Fruit fly (Drosophila melanogaster) whole organism, embryonic: ENCODE data around the gene CG8034.

Experiments used
- B-H1 ChIP-seq: fragments of 200-800 bp; sonication (Bioruptor generic); IDR thresholded peaks from 3 replicates; pipeline ENCODE4 v1.3.6; 2022; ENCODE audit warnings: missing biosample characterization, missing genetic modification characterization
- Bdp1 ChIP-seq: fragments of 200-800 bp; sonication (Bioruptor generic); optimal IDR thresholded peaks from 3 replicates; lab custom pipeline; 2016; ENCODE audit warnings: missing biosample characterization, missing genetic modification characterization
- CG10321 ChIP-seq: fragments of 200-800 bp; sonication (Bioruptor generic); IDR thresholded peaks from 2 replicates; pipeline ENCODE4 v1.3.6; 2022; ENCODE audit warnings: missing biosample characterization, missing genetic modification characterization
- CG10366 ChIP-seq: fragments of 200-800 bp; sonication (Bioruptor generic); IDR thresholded peaks from 2 replicates; pipeline ENCODE4 v1.3.6; 2022; ENCODE audit warnings: missing biosample characterization, missing genetic modification characterization
- CG10979 ChIP-seq: fragments of 200-800 bp; sonication (Bioruptor generic); optimal IDR thresholded peaks from 2 replicates; lab custom pipeline; 2018; ENCODE audit warnings: missing biosample characterization, mild to moderate bottlenecking, missing genetic modification characterization, moderate library complexity
- CG11560 ChIP-seq: fragments of 200-800 bp; sonication (Bioruptor generic); IDR thresholded peaks from 3 replicates; pipeline ENCODE4 v1.3.6; 2022; ENCODE audit warnings: missing biosample characterization, missing genetic modification characterization
- CG12155 ChIP-seq: fragments of 200-800 bp; sonication (Bioruptor generic); optimal IDR thresholded peaks from 3 replicates; lab custom pipeline; 2016; ENCODE audit warnings: missing biosample characterization, missing genetic modification characterization
- CG14441 ChIP-seq: fragments of 200-800 bp; sonication (Bioruptor generic); IDR thresholded peaks from 2 replicates; pipeline ENCODE4 v1.3.6; 2022; ENCODE audit warnings: missing biosample characterization, missing genetic modification characterization
- CG15011 ChIP-seq: fragments of 200-800 bp; sonication (Bioruptor generic); optimal IDR thresholded peaks from 3 replicates; lab custom pipeline; 2018; ENCODE audit warnings: missing biosample characterization, mild to moderate bottlenecking, missing genetic modification characterization
- CG15696 ChIP-seq: fragments of 200-800 bp; sonication (Bioruptor generic); optimal IDR thresholded peaks from 2 replicates; lab custom pipeline; 2019; ENCODE audit warnings: missing biosample characterization, mild to moderate bottlenecking, missing genetic modification characterization, moderate library complexity
- CG17361 ChIP-seq: fragments of 200-800 bp; sonication (Bioruptor generic); IDR thresholded peaks from 3 replicates; pipeline ENCODE4 v1.3.6; 2022; ENCODE audit warnings: missing biosample characterization, missing genetic modification characterization
- CG1792 ChIP-seq: fragments of 200-800 bp; sonication (Bioruptor generic); optimal IDR thresholded peaks from 2 replicates; lab custom pipeline; 2016; ENCODE audit warnings: missing biosample characterization, missing genetic modification characterization
- CG18476 ChIP-seq: fragments of 200-800 bp; sonication (Bioruptor generic); optimal IDR thresholded peaks from 2 replicates; lab custom pipeline; 2016; ENCODE audit warnings: missing biosample characterization, mild to moderate bottlenecking, missing genetic modification characterization
- CG32532 ChIP-seq: fragments of 200-800 bp; sonication (Bioruptor generic); IDR thresholded peaks from 2 replicates; pipeline ENCODE4 v1.3.6; 2022; ENCODE audit warnings: missing biosample characterization, missing genetic modification characterization
- CG3407 ChIP-seq: fragments of 200-800 bp; sonication (Bioruptor generic); optimal IDR thresholded peaks from 2 replicates; lab custom pipeline; 2018; ENCODE audit warnings: missing biosample characterization, mild to moderate bottlenecking, missing genetic modification characterization
- CG3838 ChIP-seq: fragments of 200-800 bp; sonication (Bioruptor generic); optimal IDR thresholded peaks from 3 replicates; lab custom pipeline; 2016; ENCODE audit warnings: missing biosample characterization, missing genetic modification characterization
- CG4820 ChIP-seq: fragments of 200-800 bp; sonication (Bioruptor generic); optimal IDR thresholded peaks from 3 replicates; lab custom pipeline; 2016; ENCODE audit warnings: missing biosample characterization, missing genetic modification characterization
- CG5180 ChIP-seq: fragments of 200-800 bp; sonication (Bioruptor generic); optimal IDR thresholded peaks from 3 replicates; lab custom pipeline; 2017; ENCODE audit warnings: missing biosample characterization, missing genetic modification characterization, mild to moderate bottlenecking, moderate library complexity, missing genetic modification reagents
- CG6254 ChIP-seq: fragments of 200-800 bp; sonication (Bioruptor generic); optimal IDR thresholded peaks from 3 replicates; lab custom pipeline; 2017; ENCODE audit warnings: mild to moderate bottlenecking, missing biosample characterization, missing genetic modification reagents, missing genetic modification characterization
- CG7372 ChIP-seq: fragments of 200-800 bp; sonication (Bioruptor generic); IDR thresholded peaks from 2 replicates; pipeline ENCODE4 v1.3.6; 2022; ENCODE audit warnings: missing biosample characterization, missing genetic modification characterization
- CG8944 ChIP-seq: fragments of 200-800 bp; sonication (Bioruptor generic); optimal IDR thresholded peaks from 3 replicates; lab custom pipeline; 2016; ENCODE audit warnings: missing biosample characterization, missing genetic modification characterization
- CrebB ChIP-seq: fragments of 200-800 bp; sonication (Bioruptor generic); optimal IDR thresholded peaks from 3 replicates; lab custom pipeline; 2018; ENCODE audit warnings: missing biosample characterization, mild to moderate bottlenecking, missing genetic modification characterization
- Dip3 ChIP-seq: fragments of 200-800 bp; sonication (Bioruptor generic); optimal IDR thresholded peaks from 3 replicates; lab custom pipeline; 2016; ENCODE audit warnings: missing biosample characterization, missing genetic modification characterization
- Hr78 ChIP-seq, 2 experiments: fragments of 200-800 bp in 1 of 2; fragments of >200 bp in 1 of 2; sonication (Bioruptor generic) in 1 of 2; optimal IDR thresholded peaks; 2 replicates each; lab custom pipeline; 2017 to 2019; ENCODE audit warnings: missing biosample characterization in 2 of 2, missing genetic modification characterization in 2 of 2, mild to moderate bottlenecking in 1 of 2, moderate library complexity in 1 of 2
- MBD-R2 ChIP-seq: fragments of 200-800 bp; sonication (Bioruptor generic); IDR thresholded peaks from 2 replicates; pipeline ENCODE4 v1.3.6; 2022; ENCODE audit warnings: missing biosample characterization, missing genetic modification characterization
- MTF-1 ChIP-seq: fragments of 200-800 bp; sonication (Bioruptor generic); optimal IDR thresholded peaks from 2 replicates; lab custom pipeline; 2018; ENCODE audit warnings: missing biosample characterization, mild to moderate bottlenecking, missing genetic modification characterization, borderline replicate concordance
- Med ChIP-seq: fragments of 200-800 bp; sonication (Bioruptor generic); peaks from one replicate; lab custom pipeline; 2016; ENCODE audit warnings: missing biosample characterization, missing genetic modification characterization, mild to moderate bottlenecking, inconsistent platforms, moderate library complexity
- Meics ChIP-seq: fragments of 200-800 bp; sonication (Bioruptor generic); optimal IDR thresholded peaks from 2 replicates; lab custom pipeline; 2017; ENCODE audit warnings: missing biosample characterization, mild to moderate bottlenecking, missing genetic modification characterization
- TFAM ChIP-seq: fragments of 200-800 bp; sonication (Bioruptor generic); optimal IDR thresholded peaks from 2 replicates; lab custom pipeline; 2017; ENCODE audit warnings: missing biosample characterization, missing genetic modification characterization, inconsistent platforms
- Xrp1 ChIP-seq: fragments of 200-800 bp; sonication (Bioruptor generic); IDR thresholded peaks from 2 replicates; pipeline ENCODE4 v1.3.6; 2022; ENCODE audit warnings: missing biosample characterization, missing genetic modification characterization
- abd-A ChIP-seq: fragments of 200-800 bp; sonication (Bioruptor generic); optimal IDR thresholded peaks from 3 replicates; lab custom pipeline; 2019; ENCODE audit warnings: missing biosample characterization, mild to moderate bottlenecking, missing genetic modification characterization, moderate library complexity
- chinmo ChIP-seq: fragments of 200-800 bp; sonication (Bioruptor generic); IDR thresholded peaks from 4 replicates; pipeline ENCODE4 v1.3.6; 2022; ENCODE audit warnings: missing biosample characterization, missing genetic modification characterization; ENCODE audit not compliant: partially characterized antibody
- dpn ChIP-seq, 2 experiments: fragments of 200-800 bp; sonication (Bioruptor generic); optimal IDR thresholded peaks; 3 replicates each; lab custom pipeline; 2016; ENCODE audit warnings: missing biosample characterization in 2 of 2, missing genetic modification characterization in 2 of 2
- dysf ChIP-seq: fragments of 200-800 bp; sonication (Bioruptor generic); IDR thresholded peaks from 3 replicates; pipeline ENCODE4 v1.3.6; 2022; ENCODE audit warnings: missing biosample characterization, missing genetic modification characterization
- ewg ChIP-seq: fragments of 200-800 bp; sonication (Bioruptor generic); optimal IDR thresholded peaks from 3 replicates; lab custom pipeline; 2017; ENCODE audit warnings: mild to moderate bottlenecking, missing biosample characterization, missing genetic modification reagents, missing genetic modification characterization
- fd3F ChIP-seq: fragments of 200-800 bp; sonication (Bioruptor generic); optimal IDR thresholded peaks from 2 replicates; lab custom pipeline; 2018; ENCODE audit warnings: missing biosample characterization, mild to moderate bottlenecking, missing genetic modification characterization, moderate library complexity
- ftz-f1 ChIP-seq: fragments of 200-800 bp; sonication (Bioruptor generic); optimal IDR thresholded peaks from 2 replicates; lab custom pipeline; 2016; ENCODE audit warnings: missing biosample characterization, missing genetic modification characterization
- fu2 ChIP-seq: fragments of 200-800 bp; sonication (Bioruptor generic); optimal IDR thresholded peaks from 2 replicates; lab custom pipeline; 2016; ENCODE audit warnings: missing biosample characterization, missing genetic modification characterization
- grn ChIP-seq: fragments of 200-800 bp; sonication (Bioruptor generic); optimal IDR thresholded peaks from 3 replicates; lab custom pipeline; 2017; ENCODE audit warnings: missing biosample characterization, missing genetic modification characterization
- nerfin-1 ChIP-seq: fragments of 200-800 bp; sonication (Bioruptor generic); optimal IDR thresholded peaks from 3 replicates; lab custom pipeline; 2019; ENCODE audit warnings: missing biosample characterization, mild to moderate bottlenecking, missing genetic modification characterization, moderate library complexity
- otp ChIP-seq: fragments of 200-800 bp; sonication (Bioruptor generic); IDR thresholded peaks from 3 replicates; pipeline ENCODE4, ENCODE4 v1.3.6; 2022; ENCODE audit warnings: missing biosample characterization, missing genetic modification characterization
- pfk ChIP-seq: fragments of 200-800 bp; sonication (Bioruptor generic); optimal IDR thresholded peaks from 2 replicates; lab custom pipeline; 2018; ENCODE audit warnings: missing biosample characterization, mild to moderate bottlenecking, missing genetic modification characterization, moderate library complexity
- psq ChIP-seq: fragments of 200-800 bp; sonication (Bioruptor generic); optimal IDR thresholded peaks from 2 replicates; lab custom pipeline; 2017; ENCODE audit warnings: missing biosample characterization, missing genetic modification characterization
- ranshi ChIP-seq: fragments of 200-800 bp; sonication (Bioruptor generic); IDR thresholded peaks from 2 replicates; pipeline ENCODE4 v1.3.6; 2022; ENCODE audit warnings: missing biosample characterization, missing genetic modification characterization
- sens ChIP-seq: fragments of 200-800 bp; sonication (Bioruptor generic); peaks from one replicate; lab custom pipeline; 2016; ENCODE audit warnings: missing biosample characterization, missing genetic modification characterization
- slbo ChIP-seq: fragments of 200-800 bp; sonication (Bioruptor generic); IDR thresholded peaks from 2 replicates; pipeline ENCODE4 v1.3.6; 2022; ENCODE audit warnings: missing biosample characterization, missing genetic modification characterization
- slp2 ChIP-seq: fragments of 200-800 bp; sonication (Bioruptor generic); optimal IDR thresholded peaks from 2 replicates; lab custom pipeline; 2016; ENCODE audit warnings: missing biosample characterization, missing genetic modification characterization
- tap ChIP-seq: fragments of 200-800 bp; optimal IDR thresholded peaks from 3 replicates; lab custom pipeline; 2019; ENCODE audit warnings: missing biosample characterization, mild to moderate bottlenecking, missing genetic modification characterization, moderate library complexity
- vfl ChIP-seq: fragments of 200-800 bp; sonication (Bioruptor generic); optimal IDR thresholded peaks from 2 replicates; lab custom pipeline; 2016; ENCODE audit warnings: missing biosample characterization, missing genetic modification characterization
- vvl ChIP-seq: fragments of 200-800 bp; sonication (Bioruptor generic); IDR thresholded peaks from 2 replicates; pipeline ENCODE4 v1.3.6; 2022; ENCODE audit warnings: missing biosample characterization, missing genetic modification characterization
- yki ChIP-seq: fragments of >200 bp; optimal IDR thresholded peaks from 3 replicates; lab custom pipeline; 2018
- z ChIP-seq: fragments of 200-800 bp; sonication (Bioruptor generic); IDR thresholded peaks from 3 replicates; pipeline ENCODE4 v1.3.6; 2022; ENCODE audit warnings: missing biosample characterization, missing genetic modification characterization

CG8034 gene

dm6 chrX:19323835-19324133, 25.8 kb upstream of the CG8034 start (continued):
- TF ChIP-seq vvl (GFP tag; lab: Robert Waterston, UW) (peak; percentile 86), nerfin-1 (peak; percentile 50), CG11560 (tag; lab: Robert Waterston, UW) (peak; percentile 61; the same call in 1 of the 3 replicates), CG17361 (GFP tag; lab: Robert Waterston, UW) (peak; percentile 62), Dip3 (GFP tag; lab: Kevin White, UChicago) (peak; percentile 81), ranshi (GFP tag; lab: Robert Waterston, UW) (peak; percentile 87; the same call in 1 of the 2 replicates), CG18476 (peak; percentile 76), CG7372 (GFP tag; lab: Robert Waterston, UW) (peak; percentile 61; the same call in 1 of the 2 replicates), yki (lab: Kevin White, UChicago) (no peak), CG3407 (GFP tag; lab: Kevin White, UChicago) (peak; percentile 55), CG32532 (peak; percentile 93), grn (GFP tag; lab: Kevin White, UChicago) (peak; percentile 2), Xrp1 (GFP tag; lab: Robert Waterston, UW) (peak; percentile 85), dysf (peak; percentile 89), ewg (GFP tag; lab: Kevin White, UChicago) (peak; percentile 53), Meics (GFP tag; lab: Kevin White, UChicago) (peak; percentile 86), CG15011 (GFP tag; lab: Kevin White, UChicago) (peak; percentile 55), Bdp1 (peak; percentile 47), slp2 (GFP tag; lab: Kevin White, UChicago) (peak; percentile 18), Hr78 (GFP tag; optimal IDR thresholded peaks at IDR 0.05; lab: Kevin White, UChicago) (peak in 1 of 2 experiments; percentile 98), psq (GFP tag; lab: Kevin White, UChicago) (peak; percentile 13), otp (GFP tag; lab: Robert Waterston, UW) (peak; percentile 68; the same call in 2 of the 3 replicates), MTF-1 (no peak), dpn (GFP tag; optimal IDR thresholded peaks at IDR 0.05; lab: Kevin White, UChicago) (peak; percentile 65 to 82), chinmo (0 out of 4 replicates have a peak, but pooled peaks have one; percentile 37), sens (peak; percentile 96), CG6254 (peak; percentile 69), fu2 (GFP tag; lab: Kevin White, UChicago) (peak; percentile 35), CG1792 (GFP tag; lab: Kevin White, UChicago) (peak; percentile 61), CG8944 (peak; percentile 48), CG12155 (GFP tag; lab: Kevin White, UChicago) (peak; percentile 82), MBD-R2 (GFP tag; lab: Robert Waterston, UW) (peak; percentile 73), CrebB (tag; lab: Kevin White, UChicago) (peak; percentile 88), CG10366 (peak; percentile 79), CG4820 (GFP tag; lab: Kevin White, UChicago) (peak; percentile 69), Med (GFP tag; lab: Kevin White, UChicago) (peak; percentile 96), abd-A (no peak), vfl (GFP tag; lab: Kevin White, UChicago) (peak; percentile 78), TFAM (GFP tag; lab: Kevin White, UChicago) (no peak), CG3838 (GFP tag; lab: Kevin White, UChicago) (peak; percentile 74), ftz-f1 (peak; percentile 77), CG15696 (tag; lab: Kevin White, UChicago) (peak; percentile 53), tap (peak; percentile 62), B-H1 (peak; percentile 65), CG10979 (tag; lab: Kevin White, UChicago) (peak; percentile 78), fd3F (peak; percentile 71), pfk (GFP tag; lab: Kevin White, UChicago) (no peak), CG14441 (GFP tag; lab: Robert Waterston, UW) (peak; percentile 78), CG5180 (peak; percentile 39), CG10321 (GFP tag; lab: Robert Waterston, UW) (0 out of 2 replicates have a peak, but pooled peaks have one; percentile 24), z (GFP tag; lab: Robert Waterston, UW) (no peak), slbo (peak; percentile 95)
